Fruit fly (Drosophila melanogaster) whole organism, embryonic: ENCODE results near the gene CG32440.

Experiments
- CG10274 ChIP-seq: fragments of 200-800 bp; sonication (Bioruptor generic); optimal IDR thresholded peaks from 3 replicates; lab custom pipeline; 2017; ENCODE audit warnings: missing biosample characterization, mild to moderate bottlenecking, missing genetic modification characterization
- CG12155 ChIP-seq: fragments of 200-800 bp; sonication (Bioruptor generic); optimal IDR thresholded peaks from 3 replicates; lab custom pipeline; 2016; ENCODE audit warnings: missing biosample characterization, missing genetic modification characterization
- CG17385 ChIP-seq: fragments of 200-800 bp; sonication (Bioruptor generic); optimal IDR thresholded peaks from 3 replicates; lab custom pipeline; 2018; ENCODE audit warnings: missing biosample characterization, mild to moderate bottlenecking, missing genetic modification characterization
- CG43689 ChIP-seq: fragments of 200-800 bp; sonication (Bioruptor generic); IDR thresholded peaks from 2 replicates; pipeline ENCODE4 v1.3.6; 2022; ENCODE audit warnings: missing biosample characterization, missing genetic modification characterization
- Dad ChIP-seq: fragments of 200-800 bp; sonication (Bioruptor generic); optimal IDR thresholded peaks from 3 replicates; lab custom pipeline; 2016; ENCODE audit warnings: missing biosample characterization, missing genetic modification characterization
- Drgx ChIP-seq: fragments of 200-800 bp; sonication (Bioruptor generic); IDR thresholded peaks from 2 replicates; pipeline ENCODE4 v1.3.6; 2022; ENCODE audit warnings: missing biosample characterization, missing genetic modification characterization
- YL-1 ChIP-seq: fragments of 200-800 bp; sonication (Bioruptor generic); optimal IDR thresholded peaks from 3 replicates; lab custom pipeline; 2017; ENCODE audit warnings: missing biosample characterization, mild to moderate bottlenecking, missing genetic modification characterization
- cwo ChIP-seq: fragments of 200-800 bp; sonication (Bioruptor generic); optimal IDR thresholded peaks from 3 replicates; lab custom pipeline; 2017; ENCODE audit warnings: missing biosample characterization, missing genetic modification characterization, mild to moderate bottlenecking, moderate library complexity, missing genetic modification reagents
- jing ChIP-seq: fragments of 200-800 bp; sonication (Bioruptor generic); optimal IDR thresholded peaks from 2 replicates; lab custom pipeline; 2018; ENCODE audit warnings: missing biosample characterization, mild to moderate bottlenecking, missing genetic modification characterization
- ken ChIP-seq: fragments of 200-800 bp; sonication (Bioruptor generic); IDR thresholded peaks from 3 replicates; pipeline ENCODE4 v1.3.6; 2022; ENCODE audit warnings: missing biosample characterization, missing genetic modification characterization
- pan ChIP-seq, 4 experiments: fragments of >200 bp in 3 of 4; fragments of 200-800 bp in 1 of 4; sonication (Bioruptor generic) in 1 of 4; optimal IDR thresholded peaks in 3 of 4; IDR thresholded peaks in 1 of 4; 2 replicates each; pipeline versions ENCODE4 v1.3.6 to Lab custom; 2017 to 2022; ENCODE audit warnings: missing biosample characterization in 2 of 4, missing genetic modification characterization in 2 of 4, mixed read lengths in 1 of 4
- row ChIP-seq: fragments of 200-800 bp; sonication (Bioruptor generic); IDR thresholded peaks from 3 replicates; pipeline ENCODE4 v1.3.6; 2022; ENCODE audit warnings: missing biosample characterization, missing genetic modification characterization
- stwl ChIP-seq: fragments of 200-800 bp; sonication (Bioruptor generic); optimal IDR thresholded peaks from 3 replicates; lab custom pipeline; 2018; ENCODE audit warnings: missing biosample characterization, mild to moderate bottlenecking, missing genetic modification characterization, moderate library complexity

DNA sequence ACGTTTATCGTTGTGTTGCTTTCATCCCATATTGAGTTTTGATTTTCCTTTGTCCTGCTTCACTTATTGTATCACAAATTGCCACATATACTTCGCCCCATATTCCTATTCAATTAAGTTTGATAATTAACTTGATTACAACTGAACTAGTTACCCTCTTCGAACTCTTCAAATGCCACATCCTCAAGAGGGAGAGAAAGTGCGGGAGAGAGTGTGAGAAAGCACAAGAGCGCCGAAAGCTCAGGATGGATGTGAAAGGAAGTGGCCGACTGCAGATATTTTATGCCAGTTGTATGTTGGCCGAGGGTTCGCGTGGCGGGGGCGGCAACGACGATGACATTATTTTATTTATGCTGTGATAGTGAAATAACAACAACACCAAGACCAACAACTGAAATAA lies 41.5 kb upstream of the CG32440 start, which contains the start of gene Rab26:
- TF ChIP-seq cwo (GFP tag; lab: Kevin White, UChicago) (no peak), pan (optimal IDR thresholded peaks at IDR 0.05; lab: Kevin White, UChicago) (no peak), pan (GFP tag; optimal IDR thresholded peaks at IDR 0.05 in 1 of 2, IDR thresholded peaks at IDR 0.05 in 1 of 2) (no peak), Dad (no peak), row (GFP tag; lab: Robert Waterston, UW) (no peak), CG17385 (GFP tag; lab: Kevin White, UChicago) (no peak), ken (GFP tag; lab: Robert Waterston, UW) (no peak), CG12155 (GFP tag; lab: Kevin White, UChicago) (no peak), stwl (tag; lab: Kevin White, UChicago) (no peak), YL-1 (GFP tag; lab: Kevin White, UChicago) (no peak), Drgx (GFP tag; lab: Robert Waterston, UW) (no peak), CG43689 (GFP tag; lab: Robert Waterston, UW) (no peak), CG10274 (GFP tag; lab: Kevin White, UChicago) (no peak), jing (no peak)
